Worm (Caenorhabditis elegans) whole organism, mixed stage, embryonic: ENCODE data around the gene pkg-2.

ENCODE experiments used
- M03D4.4 ChIP-seq: sonication (generic microtip); optimal IDR thresholded peaks from 2 replicates; lab custom pipeline; 2017; ENCODE audit warnings: mild to moderate bottlenecking, missing genetic modification characterization, missing compliant biosample characterization
- bed-3 ChIP-seq: fragments of 200-800 bp; sonication (Bioruptor generic); optimal IDR thresholded peaks from 3 replicates; lab custom pipeline; 2018; ENCODE audit warnings: mild to moderate bottlenecking, missing genetic modification characterization, moderate library complexity, missing compliant biosample characterization
- blmp-1 ChIP-seq: fragments of 150-350 bp; optimal IDR thresholded peaks from 2 replicates; lab custom pipeline; 2014; ENCODE audit warnings: missing biosample characterization, missing genetic modification characterization
- ceh-43 ChIP-seq: fragments of 200-800 bp; sonication (Bioruptor generic); optimal IDR thresholded peaks from 2 replicates; lab custom pipeline; 2018; ENCODE audit warnings: mild to moderate bottlenecking, missing genetic modification characterization, moderate library complexity, missing compliant biosample characterization
- ceh-83 ChIP-seq: fragments of 200-800 bp; sonication (Bioruptor generic); optimal IDR thresholded peaks from 2 replicates; lab custom pipeline; 2018; ENCODE audit warnings: mild to moderate bottlenecking, missing genetic modification characterization, missing compliant biosample characterization
- ces-1 ChIP-seq: fragments of 150-350 bp; optimal IDR thresholded peaks from 2 replicates; lab custom pipeline; 2014; ENCODE audit warnings: missing biosample characterization, missing genetic modification reagents, missing genetic modification characterization
- cnd-1 ChIP-seq: fragments of 200-800 bp; sonication (Bioruptor generic); optimal IDR thresholded peaks from 2 replicates; lab custom pipeline; 2018; ENCODE audit warnings: mild to moderate bottlenecking, missing genetic modification characterization, missing compliant biosample characterization
- elt-1 ChIP-seq: sonication (generic microtip); optimal IDR thresholded peaks from 2 replicates; lab custom pipeline; 2017; ENCODE audit warnings: missing genetic modification characterization, mild to moderate bottlenecking, missing compliant biosample characterization, antibody characterized with exemption, moderate library complexity, borderline replicate concordance; ENCODE audit not compliant: insufficient read depth
- elt-3 ChIP-seq: fragments of 150-350 bp; optimal IDR thresholded peaks from 2 replicates; lab custom pipeline; 2014; ENCODE audit warnings: missing biosample characterization, missing genetic modification characterization
- ham-2 ChIP-seq: fragments of 200-800 bp; sonication (Bioruptor generic); optimal IDR thresholded peaks from 2 replicates; lab custom pipeline; 2018; ENCODE audit warnings: mild to moderate bottlenecking, missing genetic modification characterization, missing compliant biosample characterization
- hlh-1 ChIP-seq: fragments of 150-350 bp; optimal IDR thresholded peaks from 2 replicates; lab custom pipeline; 2014; ENCODE audit warnings: missing biosample characterization, missing genetic modification reagents, missing genetic modification characterization
- lin-13 ChIP-seq: fragments of 150-350 bp; optimal IDR thresholded peaks from 2 replicates; lab custom pipeline; 2014; ENCODE audit warnings: missing biosample characterization, missing genetic modification characterization
- lin-32 ChIP-seq: fragments of 200-800 bp; sonication (Bioruptor generic); optimal IDR thresholded peaks from 2 replicates; lab custom pipeline; 2018; ENCODE audit warnings: mild to moderate bottlenecking, missing genetic modification characterization, missing compliant biosample characterization
- mab-5 ChIP-seq: fragments of 150-350 bp; optimal IDR thresholded peaks from 2 replicates; lab custom pipeline; 2014; ENCODE audit warnings: missing biosample characterization, missing genetic modification characterization
- mep-1 ChIP-seq: fragments of 150-350 bp; optimal IDR thresholded peaks from 2 replicates; lab custom pipeline; 2017; ENCODE audit warnings: missing biosample characterization, missing genetic modification reagents, missing genetic modification characterization, inconsistent platforms
- mls-2 ChIP-seq: sonication (generic microtip); optimal IDR thresholded peaks from 2 replicates; lab custom pipeline; 2016; ENCODE audit warnings: mild to moderate bottlenecking, missing genetic modification characterization, moderate library complexity, missing compliant biosample characterization
- nhr-12 ChIP-seq: fragments of 150-350 bp; optimal IDR thresholded peaks from 2 replicates; lab custom pipeline; 2014; ENCODE audit warnings: missing biosample characterization, missing genetic modification characterization
- nhr-237 ChIP-seq: fragments of 150-350 bp; optimal IDR thresholded peaks from 2 replicates; lab custom pipeline; 2014; ENCODE audit warnings: missing biosample characterization, missing genetic modification characterization
- nhr-28 ChIP-seq: fragments of 150-350 bp; optimal IDR thresholded peaks from 2 replicates; lab custom pipeline; 2014; ENCODE audit warnings: missing biosample characterization, missing genetic modification characterization
- nhr-76 ChIP-seq: sonication (generic microtip); optimal IDR thresholded peaks from 2 replicates; lab custom pipeline; 2017; ENCODE audit warnings: missing biosample characterization, missing genetic modification characterization
- pha-4 ChIP-seq: fragments of 150-350 bp; optimal IDR thresholded peaks from 2 replicates; lab custom pipeline; 2018; ENCODE audit warnings: missing biosample characterization, missing genetic modification reagents, missing genetic modification characterization
- sem-2 ChIP-seq: fragments of 200-800 bp; sonication (Bioruptor generic); optimal IDR thresholded peaks from 2 replicates; lab custom pipeline; 2018; ENCODE audit warnings: mild to moderate bottlenecking, missing genetic modification characterization, missing compliant biosample characterization
- snpc-4 ChIP-seq: fragments of 150-350 bp; optimal IDR thresholded peaks from 2 replicates; lab custom pipeline; 2014; ENCODE audit warnings: missing biosample characterization, missing genetic modification characterization
- sptf-1 ChIP-seq: sonication (generic microtip); optimal IDR thresholded peaks from 2 replicates; lab custom pipeline; 2017; ENCODE audit warnings: mild to moderate bottlenecking, missing genetic modification characterization, moderate library complexity, missing compliant biosample characterization
- tbx-8 ChIP-seq: fragments of 200-800 bp; sonication (Bioruptor generic); optimal IDR thresholded peaks from 2 replicates; lab custom pipeline; 2018; ENCODE audit warnings: mild to moderate bottlenecking, missing genetic modification characterization, moderate library complexity, missing compliant biosample characterization
- zip-8 ChIP-seq: fragments of 150-350 bp; optimal IDR thresholded peaks from 2 replicates; lab custom pipeline; 2014; ENCODE audit warnings: missing biosample characterization, missing genetic modification characterization
- ztf-11 ChIP-seq: fragments of 150-350 bp; optimal IDR thresholded peaks from 2 replicates; lab custom pipeline; 2014; ENCODE audit warnings: missing biosample characterization, missing genetic modification characterization

pkg-2 gene

DNA sequence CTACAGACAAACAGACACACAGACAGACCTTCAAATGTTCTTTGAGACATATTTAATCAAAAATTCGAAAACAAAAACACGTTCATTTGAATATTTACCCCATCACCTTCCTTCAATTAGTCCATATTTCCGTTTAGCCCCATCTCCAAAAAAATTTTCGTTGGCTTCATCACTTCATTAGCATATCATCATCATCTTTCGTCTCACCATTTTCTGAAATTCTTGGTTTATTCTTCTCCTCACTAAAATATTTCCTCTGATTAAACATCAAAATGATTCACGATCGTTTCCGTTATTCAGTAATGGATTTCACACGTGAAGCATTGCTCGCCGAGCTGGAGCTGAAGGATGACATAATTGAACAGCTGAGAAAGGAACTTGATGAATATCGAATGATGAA lies at the start of gene pkg-2:
TSS of gene pkg-2 (plus strand) at position 301 of the 400 bp plus-strand sequence.
- no peak for TF ChIP-seq sem-2 (GFP tag; lab: Kevin White, UChicago)
- no peak for TF ChIP-seq mep-1 (tag; lab: Kevin White, UChicago)
- TF ChIP-seq ceh-43: no peak
- no peak for TF ChIP-seq lin-32 (GFP tag; lab: Kevin White, UChicago)
- TF ChIP-seq bed-3 (GFP tag; lab: Kevin White, UChicago): no peak
- no peak for TF ChIP-seq snpc-4 (tag; lab: Kevin White, UChicago)
- no peak for TF ChIP-seq hlh-1
- TF ChIP-seq nhr-76 (tag; lab: Kevin White, UChicago): no peak
- TF ChIP-seq nhr-12 (tag; lab: Kevin White, UChicago): no peak
- no peak for TF ChIP-seq mab-5
- TF ChIP-seq lin-13 (tag; lab: Kevin White, UChicago): no peak
- no peak for TF ChIP-seq elt-3
- no peak for TF ChIP-seq cnd-1 (tag; lab: Kevin White, UChicago)
- no peak for TF ChIP-seq ceh-83 (GFP tag; lab: Kevin White, UChicago)
- no peak for TF ChIP-seq zip-8
- no peak for TF ChIP-seq blmp-1
- no peak for TF ChIP-seq pha-4 (tag; lab: Kevin White, UChicago)
- no peak for TF ChIP-seq M03D4.4 (tag; lab: Kevin White, UChicago)

DNA sequence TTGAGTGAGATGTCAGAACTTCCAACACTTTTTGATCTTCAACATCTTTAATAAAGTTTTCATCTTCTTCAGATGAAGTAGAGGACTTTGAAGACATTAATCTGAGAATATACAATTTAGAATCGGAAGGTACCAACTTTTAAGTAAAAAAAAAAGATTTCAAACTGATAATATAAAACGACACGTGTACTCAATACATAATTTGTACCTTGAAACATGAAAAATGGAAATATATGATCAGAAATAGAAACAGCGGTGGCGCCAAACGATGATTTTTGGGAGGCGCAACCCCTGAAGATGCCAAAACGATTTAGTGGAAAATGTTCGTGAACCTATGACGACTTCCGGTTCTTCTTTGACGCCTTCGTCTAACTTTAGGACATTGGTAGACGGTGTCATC lies 48.2 kb upstream of the pkg-2 start, which contains the start of gene oat-1:
TSS of gene oat-1 (minus strand) at position 101 of the 400 bp plus-strand sequence.
- TF ChIP-seq ces-1: no peak
- TF ChIP-seq mep-1 (tag; lab: Kevin White, UChicago): no peak
- no peak for TF ChIP-seq M03D4.4 (tag; lab: Kevin White, UChicago)
- TF ChIP-seq mls-2 (tag; lab: Kevin White, UChicago): no peak
- TF ChIP-seq nhr-28 (tag; lab: Kevin White, UChicago): no peak
- no peak for TF ChIP-seq nhr-237 (tag; lab: Kevin White, UChicago)
- TF ChIP-seq tbx-8 (GFP tag; lab: Kevin White, UChicago): no peak
- TF ChIP-seq ham-2: no peak
- TF ChIP-seq elt-1 (tag; lab: Kevin White, UChicago): no peak
- TF ChIP-seq elt-3: no peak
- no peak for TF ChIP-seq zip-8
- no peak for TF ChIP-seq snpc-4 (tag; lab: Kevin White, UChicago)

DNA sequence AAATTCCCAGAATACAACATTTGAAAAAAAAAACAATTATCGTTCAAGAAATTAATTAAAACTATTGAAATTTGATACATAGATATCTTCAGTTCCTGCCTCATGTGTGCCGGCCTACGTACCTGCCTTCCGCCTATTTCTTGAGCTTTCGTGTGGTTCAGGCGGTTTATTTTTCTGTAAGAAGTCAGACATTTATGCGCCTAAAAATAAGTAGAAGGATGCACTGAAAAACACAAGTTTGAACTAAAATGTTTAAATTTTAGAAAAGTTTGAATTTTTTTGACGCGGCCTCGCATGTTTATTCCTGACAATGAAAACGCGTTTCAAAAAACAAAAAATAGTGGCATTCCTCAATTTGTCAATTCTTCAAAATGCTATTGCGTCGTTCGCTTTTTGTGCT lies 46.9 kb upstream of the pkg-2 start, which contains the start of gene C28C12.11:
TSS of gene C28C12.11 (plus strand) at position 301 of the 400 bp plus-strand sequence.
- TF ChIP-seq snpc-4 (tag; lab: Kevin White, UChicago) (no peak), sptf-1 (no peak), mls-2 (tag; lab: Kevin White, UChicago) (no peak), hlh-1 (no peak)
- TF ChIP-seq, all 35 proteins: peak for 0

DNA sequence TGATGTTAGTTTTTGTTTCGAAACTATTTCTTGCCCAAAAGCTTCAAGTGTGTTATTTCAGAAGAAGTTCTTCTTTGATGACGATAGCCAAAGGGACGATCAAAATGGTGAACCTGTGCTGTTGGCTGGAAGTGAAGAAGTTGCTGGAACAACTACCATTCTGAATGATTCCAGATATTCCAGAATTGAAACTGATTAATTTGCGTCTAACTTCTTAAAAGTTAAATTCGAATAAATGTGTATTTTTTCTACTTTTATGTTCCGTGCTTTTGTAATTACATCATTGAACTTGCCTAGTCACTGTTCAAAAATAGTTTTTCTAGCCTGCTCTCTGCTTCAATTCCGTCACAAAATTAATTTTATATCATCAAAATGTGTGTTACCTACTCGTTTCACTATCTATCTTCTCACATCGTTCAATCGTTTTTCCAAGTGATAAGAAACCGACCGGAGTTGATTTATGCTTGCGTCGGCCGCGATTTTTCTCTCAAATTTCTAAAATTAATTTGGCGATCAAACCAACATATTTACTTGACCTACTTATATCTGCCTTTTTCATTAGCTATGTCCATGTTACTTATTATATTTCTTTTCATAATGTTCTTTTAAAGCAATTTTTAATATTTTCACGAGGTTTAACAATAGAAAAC lies 45.5 kb upstream of the pkg-2 start:
- TF ChIP-seq hlh-1 (no peak), ceh-83 (GFP tag; lab: Kevin White, UChicago) (no peak), zip-8 (no peak), nhr-237 (tag; lab: Kevin White, UChicago) (no peak), bed-3 (GFP tag; lab: Kevin White, UChicago) (no peak), pha-4 (tag; lab: Kevin White, UChicago) (no peak), snpc-4 (tag; lab: Kevin White, UChicago) (no peak), nhr-12 (tag; lab: Kevin White, UChicago) (no peak), nhr-76 (tag; lab: Kevin White, UChicago) (no peak), ztf-11 (tag; lab: Kevin White, UChicago) (no peak), tbx-8 (GFP tag; lab: Kevin White, UChicago) (no peak), lin-32 (GFP tag; lab: Kevin White, UChicago) (no peak), ham-2 (no peak)

- TF ChIP-seq hlh-1: peak; percentile 79
- no peak for TF ChIP-seq mls-2 (tag; lab: Kevin White, UChicago)
These were observed 44.5 kb upstream of the pkg-2 start for ce11 chrIV:8476166-8476565.

- TF ChIP-seq ham-2: no peak
- no peak for TF ChIP-seq snpc-4 (tag; lab: Kevin White, UChicago)
- no peak for TF ChIP-seq ztf-11 (tag; lab: Kevin White, UChicago)
These were observed 43.8 kb upstream of the pkg-2 start, which contains the start of gene spp-10 for ce11 chrIV:8476880-8477279. Gene spp-10, plus strand, starts transcription at chrIV:8477180.
